Fruit fly (Drosophila melanogaster): ENCODE measurements around the gene CG9377.

Gene CG9377

DNA sequence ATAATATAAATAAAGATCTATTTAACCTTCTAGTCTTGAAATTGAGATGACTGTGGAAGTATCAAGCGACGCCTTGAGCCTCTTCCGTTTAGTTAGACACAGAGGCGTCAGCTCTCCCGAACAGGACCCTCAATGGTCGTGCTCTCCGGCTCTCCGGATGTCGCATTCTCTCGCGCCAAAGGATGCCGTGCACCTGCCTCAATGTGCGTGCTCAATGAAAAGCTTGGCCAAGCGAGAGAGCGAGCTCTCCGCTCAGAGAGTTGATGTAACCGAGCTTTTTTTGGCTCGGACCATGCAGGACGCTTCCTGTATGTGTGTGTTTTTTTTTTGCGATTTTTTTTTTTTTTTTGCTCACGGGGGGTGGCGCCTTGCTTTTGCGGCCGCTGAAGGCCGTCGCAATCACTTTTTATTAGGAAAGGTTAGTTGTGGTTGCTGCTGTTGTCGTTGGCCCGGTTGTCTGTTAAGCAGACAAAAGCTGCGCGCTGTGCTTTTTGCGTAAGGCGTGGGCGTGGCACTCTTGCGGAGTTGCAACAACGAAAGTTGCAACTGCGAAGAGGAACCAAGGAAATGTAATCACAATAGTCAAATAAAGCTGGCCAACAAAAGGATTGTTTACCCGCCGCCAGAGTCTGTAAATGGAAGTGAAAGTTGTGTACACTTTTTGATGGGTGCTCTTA is 29.4 kb downstream of the CG9377 start:
- no peak for TF ChIP-seq fd59A (GFP tag; optimal IDR thresholded peaks at IDR 0.05)
- TF ChIP-seq CG16779 (tag; optimal IDR thresholded peaks at IDR 0.05) = peak; percentile 15
- 0 out of 3 replicates have a peak, but pooled peaks have one; percentile 24 for TF ChIP-seq CG8119 (GFP tag; IDR thresholded peaks at IDR 0.05)

DNA sequence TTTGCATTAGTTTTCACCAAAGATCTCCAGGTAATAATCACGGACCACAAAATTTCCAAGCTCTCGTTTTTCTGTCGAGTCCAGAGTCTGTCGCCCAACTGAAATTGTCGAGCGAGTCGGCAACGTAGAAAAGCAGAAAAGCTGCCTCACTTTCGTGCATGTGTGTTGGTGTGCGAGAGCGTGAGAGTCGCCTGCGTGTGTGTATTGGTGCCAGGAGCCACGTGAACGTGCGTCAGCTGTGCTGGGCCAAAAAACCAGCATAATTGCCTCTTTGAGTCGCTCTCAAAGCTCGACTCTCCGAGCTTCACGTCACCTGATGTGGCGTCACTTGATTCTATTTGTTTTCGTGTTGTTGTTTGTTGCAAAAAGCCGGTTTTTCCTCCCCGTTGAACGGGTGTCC is 30.3 kb downstream of the CG9377 start, which contains the start of gene hbt:
Gene hbt, minus strand, starts transcription at position 101 of the 400 bp plus-strand sequence.
- TF ChIP-seq CG3032 (tag; optimal IDR thresholded peaks at IDR 0.05) = no peak
- no peak for TF ChIP-seq Met (GFP tag; optimal IDR thresholded peaks at IDR 0.05)
- no peak for TF ChIP-seq CG11762 (GFP tag; optimal IDR thresholded peaks at IDR 0.05; ENCODE audit: insufficient read depth)
- TF ChIP-seq CG32006 (GFP tag; optimal IDR thresholded peaks at IDR 0.05) = no peak
- no peak for TF ChIP-seq CG10669 (GFP tag; optimal IDR thresholded peaks at IDR 0.05)
- TF ChIP-seq vri (GFP tag; optimal IDR thresholded peaks at IDR 0.05) = no peak
- TF ChIP-seq CG6276 (GFP tag; optimal IDR thresholded peaks at IDR 0.05) = no peak
- no peak for TF ChIP-seq Hr4 (GFP tag; optimal IDR thresholded peaks at IDR 0.05)

DNA sequence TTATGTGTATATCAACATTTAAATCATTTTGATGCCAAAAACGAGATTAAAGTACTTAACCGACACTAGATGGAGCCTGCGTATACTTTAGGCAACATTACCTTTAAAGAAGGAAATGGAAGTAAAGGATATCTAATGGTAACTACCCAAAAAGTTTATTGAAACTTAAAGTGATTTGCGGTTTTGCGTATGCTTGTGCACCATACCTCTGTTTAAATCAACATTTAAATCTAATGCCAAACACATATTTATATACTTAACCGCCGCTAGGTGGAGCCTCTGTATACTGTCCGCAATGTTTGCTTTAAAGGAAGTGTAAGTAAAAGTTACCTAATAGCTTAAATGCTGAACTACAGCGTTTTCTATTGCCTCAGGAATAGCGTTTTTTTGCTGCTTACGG is 35.5 kb downstream of the CG9377 start:
- no peak for TF ChIP-seq CG11902 (GFP tag; optimal IDR thresholded peaks at IDR 0.05)

Data from whole organism, prepupa.